Fruit fly (Drosophila melanogaster) whole organism, adult: ENCODE results near the gene CG13138.

Experiments used
- CG11617 ChIP-seq: fragments of 200-800 bp; sonication (Bioruptor generic); optimal IDR thresholded peaks from 2 replicates; lab custom pipeline; 2017; ENCODE audit warnings: mild to moderate bottlenecking, missing biosample characterization, missing genetic modification reagents, missing genetic modification characterization
- CG12768 ChIP-seq: fragments of 200-800 bp; sonication (Bioruptor generic); optimal IDR thresholded peaks from 2 replicates; lab custom pipeline; 2017; ENCODE audit warnings: missing biosample characterization, missing genetic modification characterization, mild to moderate bottlenecking, moderate library complexity, missing genetic modification reagents
- CG14711 ChIP-seq: fragments of 200-800 bp; sonication (Bioruptor generic); optimal IDR thresholded peaks from 2 replicates; lab custom pipeline; 2018; ENCODE audit warnings: missing biosample characterization, mild to moderate bottlenecking, missing genetic modification characterization, moderate library complexity
- CG1620 ChIP-seq: fragments of 200-800 bp; sonication (Bioruptor generic); optimal IDR thresholded peaks from 2 replicates; lab custom pipeline; 2016; ENCODE audit warnings: missing biosample characterization, missing genetic modification characterization
- CG33017 ChIP-seq: fragments of 200-800 bp; sonication (Bioruptor generic); optimal IDR thresholded peaks from 2 replicates; lab custom pipeline; 2018; ENCODE audit warnings: missing biosample characterization, mild to moderate bottlenecking, missing genetic modification characterization, moderate library complexity
- CG5204 ChIP-seq: fragments of 200-800 bp; sonication (Bioruptor generic); optimal IDR thresholded peaks from 2 replicates; lab custom pipeline; 2016; ENCODE audit warnings: missing biosample characterization, missing genetic modification characterization
- CG7045 ChIP-seq: fragments of 200-800 bp; sonication (Bioruptor generic); optimal IDR thresholded peaks from 2 replicates; lab custom pipeline; 2017; ENCODE audit warnings: missing biosample characterization, mild to moderate bottlenecking, missing genetic modification characterization
- CG7101 ChIP-seq: fragments of 200-800 bp; sonication (Bioruptor generic); optimal IDR thresholded peaks from 2 replicates; lab custom pipeline; 2018; ENCODE audit warnings: missing biosample characterization, mild to moderate bottlenecking, missing genetic modification characterization, moderate library complexity
- Clk ChIP-seq: fragments of 200-800 bp; sonication (Bioruptor generic); optimal IDR thresholded peaks from 2 replicates; lab custom pipeline; 2017; ENCODE audit warnings: missing biosample characterization, missing genetic modification characterization
- Crg-1 ChIP-seq: fragments of 200-800 bp; sonication (Bioruptor generic); optimal IDR thresholded peaks from 2 replicates; lab custom pipeline; 2016; ENCODE audit warnings: missing biosample characterization, missing genetic modification characterization
- Hr96 ChIP-seq: fragments of 200-800 bp; sonication (Bioruptor generic); optimal IDR thresholded peaks from 2 replicates; lab custom pipeline; 2016; ENCODE audit warnings: missing biosample characterization, missing genetic modification characterization
- Mnt ChIP-seq: fragments of 200-800 bp; sonication (Bioruptor generic); optimal IDR thresholded peaks from 2 replicates; lab custom pipeline; 2016; ENCODE audit warnings: missing biosample characterization, mild to moderate bottlenecking, missing genetic modification characterization
- bab1 ChIP-seq: fragments of 200-800 bp; sonication (Bioruptor generic); optimal IDR thresholded peaks from 3 replicates; lab custom pipeline; 2019; ENCODE audit warnings: missing biosample characterization, mild to moderate bottlenecking, missing genetic modification characterization, moderate library complexity
- cic ChIP-seq: fragments of 200-800 bp; sonication (Bioruptor generic); optimal IDR thresholded peaks from 2 replicates; lab custom pipeline; 2017; ENCODE audit warnings: missing biosample characterization, mild to moderate bottlenecking, missing genetic modification characterization, moderate library complexity
- cnc ChIP-seq, 2 experiments: fragments of >200 bp; optimal IDR thresholded peaks; 2 replicates each; lab custom pipeline; 2017
- kay ChIP-seq: fragments of 200-800 bp; sonication (Bioruptor generic); peaks from one replicate; lab custom pipeline; 2016; ENCODE audit warnings: missing biosample characterization, missing genetic modification characterization, borderline replicate concordance
- ovo ChIP-seq: fragments of 200-800 bp; sonication (Bioruptor generic); optimal IDR thresholded peaks from 2 replicates; lab custom pipeline; 2016; ENCODE audit warnings: missing biosample characterization, missing genetic modification characterization
- pad ChIP-seq: fragments of 200-800 bp; sonication (Bioruptor generic); optimal IDR thresholded peaks from 3 replicates; lab custom pipeline; 2017; ENCODE audit warnings: missing biosample characterization, missing genetic modification characterization, mild to moderate bottlenecking, moderate library complexity, missing genetic modification reagents
- tj ChIP-seq: fragments of 200-800 bp; sonication (Bioruptor generic); optimal IDR thresholded peaks from 3 replicates; lab custom pipeline; 2017; ENCODE audit warnings: missing biosample characterization, mild to moderate bottlenecking, missing genetic modification characterization, moderate library complexity
- toe ChIP-seq: fragments of 200-800 bp; sonication (Bioruptor generic); optimal IDR thresholded peaks from 2 replicates; lab custom pipeline; 2016; ENCODE audit warnings: missing biosample characterization, missing genetic modification characterization

CG13138 gene

DNA sequence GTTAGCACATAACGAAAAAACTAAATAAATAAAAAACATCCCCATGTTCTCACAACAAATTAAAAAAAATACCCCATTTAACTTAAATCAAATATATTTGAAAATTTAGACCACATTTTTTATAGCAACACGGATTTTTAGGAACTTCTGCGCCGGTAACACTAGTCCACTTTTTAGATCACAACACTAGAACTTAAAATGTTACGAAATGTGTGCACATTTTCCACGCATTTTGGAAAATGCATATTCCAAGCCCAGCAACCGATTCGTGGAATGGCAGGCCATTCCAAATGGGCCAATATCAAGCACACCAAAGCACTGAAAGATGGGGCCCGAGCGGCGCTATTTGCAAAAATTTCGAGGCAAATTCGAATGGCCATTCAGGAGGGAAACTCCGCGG lies 33.1 kb downstream of the CG13138 start, which contains the start of gene CG4957:
TSS of gene CG4957 (plus strand) at position 185 of the 400 bp plus-strand sequence.
- TF ChIP-seq CG5204, result no peak
- no peak for TF ChIP-seq CG12768
- no peak for TF ChIP-seq pad (GFP tag; lab: Kevin White, UChicago)
- TF ChIP-seq CG11617, result no peak
- TF ChIP-seq Hr96 (GFP tag; lab: Kevin White, UChicago), result no peak
- no peak for TF ChIP-seq Clk (GFP tag; lab: Kevin White, UChicago)
- TF ChIP-seq toe, result no peak
- TF ChIP-seq CG33017 (tag; lab: Kevin White, UChicago), result no peak
- no peak for TF ChIP-seq kay (GFP tag; lab: Kevin White, UChicago)
- no peak for TF ChIP-seq CG1620
- TF ChIP-seq Mnt (GFP tag; lab: Kevin White, UChicago), result no peak
- TF ChIP-seq cic (GFP tag; lab: Kevin White, UChicago), result no peak
- no peak for TF ChIP-seq CG14711 (tag; lab: Kevin White, UChicago)
- no peak for TF ChIP-seq tj (GFP tag; lab: Kevin White, UChicago)
- no peak for TF ChIP-seq bab1 (GFP tag; lab: Kevin White, UChicago)
- TF ChIP-seq cnc (optimal IDR thresholded peaks at IDR 0.05; lab: Kevin White, UChicago), result no peak
- no peak for TF ChIP-seq CG7045
- no peak for TF ChIP-seq Crg-1
- TF ChIP-seq CG7101 (tag; lab: Kevin White, UChicago), result no peak
- TF ChIP-seq ovo (GFP tag; lab: Kevin White, UChicago), result no peak

DNA sequence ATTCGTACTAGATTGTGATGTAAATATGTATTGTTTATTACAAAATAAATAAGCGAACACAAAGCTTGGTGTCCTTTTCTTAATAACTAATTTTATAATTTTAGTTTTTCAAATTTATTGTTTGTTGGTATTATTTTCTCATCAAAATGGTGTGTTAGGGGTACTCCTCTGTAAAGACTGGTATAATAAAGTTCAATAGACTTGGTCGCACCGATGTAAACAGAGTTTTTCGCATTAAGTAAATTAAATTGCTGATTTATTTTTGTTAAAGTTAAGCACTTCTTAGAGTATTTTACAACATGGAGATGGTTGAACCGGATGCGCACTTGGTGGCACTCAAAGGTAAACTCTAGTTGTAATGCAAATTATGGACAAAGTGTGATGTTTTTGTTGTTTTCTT lies 35.3 kb downstream of the CG13138 start, which contains the start of gene CG4953:
TSS of gene CG4953 (plus strand) at position 193 of the 400 bp plus-strand sequence.
- TF ChIP-seq CG12768, result no peak

DNA sequence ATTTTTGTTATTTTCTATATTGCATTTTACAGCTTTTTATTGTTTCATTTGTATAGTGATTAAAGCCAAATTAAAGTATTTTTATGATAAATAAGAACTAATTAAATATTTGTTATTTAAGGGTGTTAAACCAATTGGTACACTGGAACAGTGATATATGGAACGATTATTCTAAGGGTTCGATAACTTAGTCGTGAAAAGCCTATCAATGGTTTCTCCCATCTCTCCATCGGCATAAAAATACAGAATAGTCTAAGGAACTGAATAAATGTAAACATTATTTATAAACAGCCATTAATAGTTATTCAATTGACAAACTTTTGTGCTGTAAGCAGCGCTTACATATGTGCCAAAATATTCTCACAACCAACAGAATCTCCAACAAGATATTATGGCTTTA lies 36.7 kb downstream of the CG13138 start, which contains the start of gene Mob3:
TSS of gene Mob3 (plus strand) at position 208 of the 400 bp plus-strand sequence.
- TF ChIP-seq kay (GFP tag; lab: Kevin White, UChicago), result peak; percentile 41
- TF ChIP-seq CG1620, result no peak
- TF ChIP-seq CG14711 (tag; lab: Kevin White, UChicago), result peak; percentile 37
- TF ChIP-seq CG7101 (tag; lab: Kevin White, UChicago), result peak; percentile 28

DNA sequence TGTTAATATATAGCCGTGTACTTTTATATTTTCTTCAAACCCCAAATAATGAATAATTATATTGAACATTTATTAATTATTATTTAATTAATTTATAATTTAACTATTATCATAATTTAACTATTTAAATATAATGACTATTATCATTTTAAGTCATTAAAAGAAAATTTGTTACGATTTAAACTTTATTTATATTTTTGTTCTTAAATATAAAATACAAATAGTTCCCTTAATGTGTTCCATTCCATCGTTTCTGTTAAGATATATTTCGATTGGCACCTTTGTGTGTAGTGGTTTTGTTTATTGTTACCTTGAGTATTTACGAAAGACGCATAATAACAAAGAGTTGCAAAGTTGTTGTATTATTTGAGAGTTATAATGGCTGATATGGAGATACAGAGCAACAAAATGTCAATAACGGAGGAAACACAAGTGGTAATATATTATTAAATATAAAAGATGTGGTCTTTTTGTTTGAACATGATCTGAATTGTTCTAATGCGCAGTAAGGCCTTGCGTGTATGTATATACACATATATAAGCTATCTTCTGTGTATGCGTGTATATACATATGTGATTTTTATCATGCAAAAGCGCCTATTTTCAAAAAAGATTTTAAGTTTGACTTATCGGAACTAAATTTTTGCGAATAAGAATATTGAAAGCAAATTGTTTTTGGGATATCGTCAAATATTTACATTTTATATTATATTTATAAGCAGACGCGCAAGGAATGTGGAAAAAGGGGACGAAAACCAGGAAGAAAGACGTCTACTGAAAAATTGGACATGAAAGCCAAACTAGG lies 37.8 kb downstream of the CG13138 start, which contains the start of gene REPTOR-BP:
TSS of gene REPTOR-BP (plus strand) at position 296 of the 805 bp plus-strand sequence.
- TF ChIP-seq ovo (GFP tag; lab: Kevin White, UChicago), result no peak
- no peak for TF ChIP-seq toe
- peak; percentile 46 for TF ChIP-seq bab1 (GFP tag; lab: Kevin White, UChicago)
- no peak for TF ChIP-seq cnc (optimal IDR thresholded peaks at IDR 0.05; lab: Kevin White, UChicago)
- TF ChIP-seq cic (GFP tag; lab: Kevin White, UChicago), result no peak
- no peak for TF ChIP-seq pad (GFP tag; lab: Kevin White, UChicago)
- no peak for TF ChIP-seq Hr96 (GFP tag; lab: Kevin White, UChicago)
- no peak for TF ChIP-seq Mnt (GFP tag; lab: Kevin White, UChicago)
- no peak for TF ChIP-seq tj (GFP tag; lab: Kevin White, UChicago)
- no peak for TF ChIP-seq Clk (GFP tag; lab: Kevin White, UChicago)
- TF ChIP-seq CG7101 (tag; lab: Kevin White, UChicago), result no peak
- TF ChIP-seq Crg-1, result no peak
- no peak for TF ChIP-seq CG33017 (tag; lab: Kevin White, UChicago)
- TF ChIP-seq CG12768, result no peak
- no peak for TF ChIP-seq CG11617
- TF ChIP-seq CG7045, result no peak
- TF ChIP-seq CG1620, result no peak
- peak; percentile 20 for TF ChIP-seq CG14711 (tag; lab: Kevin White, UChicago)
- no peak for TF ChIP-seq CG5204
- peak; percentile 75 for TF ChIP-seq kay (GFP tag; lab: Kevin White, UChicago)

DNA sequence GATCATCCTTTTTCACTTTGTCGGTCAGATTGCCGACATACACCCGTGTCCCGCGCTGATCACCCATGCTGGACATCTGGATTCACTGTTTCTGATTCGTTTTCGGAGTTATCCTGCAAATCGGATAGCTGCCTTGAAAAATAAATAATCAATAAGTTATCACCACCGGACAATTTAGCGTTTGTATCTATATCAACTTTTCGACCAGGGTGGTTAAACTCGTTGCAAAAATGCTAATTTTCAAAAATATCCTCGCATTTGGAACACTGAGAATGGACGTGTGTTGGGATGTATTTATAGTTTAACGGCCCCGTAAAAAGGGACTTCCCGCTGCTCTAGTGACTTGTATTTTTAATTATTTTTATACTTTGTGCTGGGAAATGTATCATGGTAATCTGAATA lies 38.5 kb downstream of the CG13138 start, which contains the start of gene Rsf1:
TSS of gene Rsf1 (minus strand) at position 212 of the 402 bp plus-strand sequence.
- no peak for TF ChIP-seq Hr96 (GFP tag; lab: Kevin White, UChicago)
- TF ChIP-seq CG7101 (tag; lab: Kevin White, UChicago), result no peak
- no peak for TF ChIP-seq pad (GFP tag; lab: Kevin White, UChicago)
- no peak for TF ChIP-seq ovo (GFP tag; lab: Kevin White, UChicago)
- no peak for TF ChIP-seq Clk (GFP tag; lab: Kevin White, UChicago)

DNA sequence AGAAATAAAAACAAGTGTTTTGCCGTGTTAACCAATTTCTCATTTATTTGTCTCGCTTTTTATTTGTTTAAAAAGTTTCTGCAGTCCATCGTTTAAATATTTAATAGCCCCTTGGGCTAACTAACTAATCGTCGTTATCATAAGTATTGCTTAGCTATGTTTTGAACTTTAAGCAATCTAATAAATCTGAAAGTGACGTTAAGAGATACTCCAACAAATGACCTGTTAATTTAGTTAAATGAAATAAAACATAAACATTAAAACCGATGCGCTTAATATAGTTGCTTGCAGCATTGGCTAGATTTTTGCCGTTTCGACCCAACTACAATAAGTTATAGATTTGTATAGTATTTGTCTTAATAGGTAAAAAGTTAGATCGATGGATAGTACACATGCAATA lies 40.0 kb downstream of the CG13138 start:
- peak; percentile 91 for TF ChIP-seq kay (GFP tag; lab: Kevin White, UChicago)
- no peak for TF ChIP-seq Mnt (GFP tag; lab: Kevin White, UChicago)
